Fruit fly (Drosophila melanogaster) whole organism, embryonic: ENCODE data around the gene Sidpn.
A peak's percentile ranks its signal among the peaks of the same experiment; 100 is the strongest.

Source experiments
- Ada2b ChIP-seq: fragments of 200-800 bp; sonication (Bioruptor generic); IDR thresholded peaks from 2 replicates; pipeline ENCODE4 v1.3.6; 2022; ENCODE audit warnings: missing biosample characterization, missing genetic modification characterization
- Atf-2 ChIP-seq: fragments of 200-800 bp; sonication (Bioruptor generic); optimal IDR thresholded peaks from 2 replicates; lab custom pipeline; 2016; ENCODE audit warnings: missing biosample characterization, missing genetic modification characterization
- CG10274 ChIP-seq: fragments of 200-800 bp; sonication (Bioruptor generic); optimal IDR thresholded peaks from 3 replicates; lab custom pipeline; 2017; ENCODE audit warnings: missing biosample characterization, mild to moderate bottlenecking, missing genetic modification characterization
- CG11696 ChIP-seq: fragments of 200-800 bp; sonication (Bioruptor generic); IDR thresholded peaks from 2 replicates; pipeline ENCODE4 v1.3.6; 2022; ENCODE audit warnings: missing biosample characterization, missing genetic modification characterization
- CG12104 ChIP-seq: fragments of 200-800 bp; sonication (Bioruptor generic); optimal IDR thresholded peaks from 3 replicates; lab custom pipeline; 2016; ENCODE audit warnings: missing biosample characterization, missing genetic modification characterization
- CG13123 ChIP-seq: fragments of 200-800 bp; sonication (Bioruptor generic); optimal IDR thresholded peaks from 2 replicates; lab custom pipeline; 2016; ENCODE audit warnings: missing biosample characterization, missing genetic modification characterization
- CG13424 ChIP-seq: fragments of 200-800 bp; sonication (Bioruptor generic); optimal IDR thresholded peaks from 2 replicates; lab custom pipeline; 2019; ENCODE audit warnings: missing biosample characterization, mild to moderate bottlenecking, missing genetic modification characterization, moderate library complexity
- CG14441 ChIP-seq: fragments of 200-800 bp; sonication (Bioruptor generic); IDR thresholded peaks from 2 replicates; pipeline ENCODE4 v1.3.6; 2022; ENCODE audit warnings: missing biosample characterization, missing genetic modification characterization
- CG15269 ChIP-seq: fragments of 200-800 bp; sonication (Bioruptor generic); optimal IDR thresholded peaks from 2 replicates; lab custom pipeline; 2018; ENCODE audit warnings: missing biosample characterization, mild to moderate bottlenecking, missing genetic modification characterization, moderate library complexity
- CG1529 ChIP-seq: fragments of 200-800 bp; sonication (Bioruptor generic); optimal IDR thresholded peaks from 3 replicates; lab custom pipeline; 2018; ENCODE audit warnings: missing biosample characterization, missing genetic modification characterization
- CG16813 ChIP-seq: fragments of 200-800 bp; sonication (Bioruptor generic); IDR thresholded peaks from 3 replicates; pipeline ENCODE4 v1.3.6; 2022; ENCODE audit warnings: missing biosample characterization, missing genetic modification characterization; ENCODE audit not compliant: partially characterized antibody
- CG16815 ChIP-seq: fragments of 200-800 bp; sonication (Bioruptor generic); optimal IDR thresholded peaks from 3 replicates; lab custom pipeline; 2017; ENCODE audit warnings: missing biosample characterization, mild to moderate bottlenecking, missing genetic modification characterization
- CG18599 ChIP-seq: fragments of 200-800 bp; sonication (Bioruptor generic); optimal IDR thresholded peaks from 3 replicates; lab custom pipeline; 2017; ENCODE audit warnings: missing biosample characterization, missing genetic modification characterization, mild to moderate bottlenecking, moderate library complexity, missing genetic modification reagents
- CG18619 ChIP-seq: fragments of 200-800 bp; sonication (Bioruptor generic); optimal IDR thresholded peaks from 3 replicates; lab custom pipeline; 2017; ENCODE audit warnings: missing biosample characterization, mild to moderate bottlenecking, missing genetic modification characterization
- CG3065 ChIP-seq: fragments of 200-800 bp; sonication (Bioruptor generic); optimal IDR thresholded peaks from 2 replicates; lab custom pipeline; 2016; ENCODE audit warnings: missing biosample characterization, missing genetic modification characterization
- CG31224 ChIP-seq: fragments of 200-800 bp; sonication (Bioruptor generic); IDR thresholded peaks from 2 replicates; pipeline ENCODE4 v1.3.6; 2022; ENCODE audit warnings: missing biosample characterization, missing genetic modification characterization
- CG32532 ChIP-seq: fragments of 200-800 bp; sonication (Bioruptor generic); IDR thresholded peaks from 2 replicates; pipeline ENCODE4 v1.3.6; 2022; ENCODE audit warnings: missing biosample characterization, missing genetic modification characterization
- CG3281 ChIP-seq: fragments of 200-800 bp; sonication (Bioruptor generic); optimal IDR thresholded peaks from 3 replicates; lab custom pipeline; 2017; ENCODE audit warnings: missing biosample characterization, mild to moderate bottlenecking, missing genetic modification characterization
- CG33213 ChIP-seq: fragments of 200-800 bp; sonication (Bioruptor generic); optimal IDR thresholded peaks from 3 replicates; lab custom pipeline; 2016; ENCODE audit warnings: missing biosample characterization, missing genetic modification characterization
- CG3407 ChIP-seq: fragments of 200-800 bp; sonication (Bioruptor generic); optimal IDR thresholded peaks from 2 replicates; lab custom pipeline; 2018; ENCODE audit warnings: missing biosample characterization, mild to moderate bottlenecking, missing genetic modification characterization
- CG34376 ChIP-seq: fragments of 200-800 bp; sonication (Bioruptor generic); optimal IDR thresholded peaks from 2 replicates; lab custom pipeline; 2018; ENCODE audit warnings: missing biosample characterization, mild to moderate bottlenecking, missing genetic modification characterization
- CG4404 ChIP-seq: fragments of 200-800 bp; sonication (Bioruptor generic); IDR thresholded peaks from 2 replicates; pipeline ENCODE4 v1.3.6; 2022; ENCODE audit warnings: missing biosample characterization, missing genetic modification characterization
- CG4707 ChIP-seq: fragments of 200-800 bp; sonication (Bioruptor generic); optimal IDR thresholded peaks from 2 replicates; lab custom pipeline; 2018; ENCODE audit warnings: missing biosample characterization, mild to moderate bottlenecking, missing genetic modification characterization, moderate library complexity
- CG9817 ChIP-seq: fragments of 200-800 bp; sonication (Bioruptor generic); optimal IDR thresholded peaks from 2 replicates; lab custom pipeline; 2018; ENCODE audit warnings: missing biosample characterization, mild to moderate bottlenecking, missing genetic modification characterization, moderate library complexity
- Dad ChIP-seq: fragments of 200-800 bp; sonication (Bioruptor generic); optimal IDR thresholded peaks from 3 replicates; lab custom pipeline; 2016; ENCODE audit warnings: missing biosample characterization, missing genetic modification characterization
- Dek ChIP-seq: fragments of 200-800 bp; sonication (Bioruptor generic); optimal IDR thresholded peaks from 3 replicates; lab custom pipeline; 2019; ENCODE audit warnings: missing biosample characterization, mild to moderate bottlenecking, missing genetic modification characterization, moderate library complexity
- Dref ChIP-seq: fragments of 200-800 bp; sonication (Bioruptor generic); IDR thresholded peaks from 2 replicates; pipeline ENCODE4 v1.3.6; 2022; ENCODE audit warnings: missing biosample characterization, missing genetic modification characterization
- Elba2 ChIP-seq: fragments of 200-800 bp; sonication (Bioruptor generic); optimal IDR thresholded peaks from 3 replicates; lab custom pipeline; 2016; ENCODE audit warnings: missing biosample characterization, missing genetic modification characterization
- Ets97D ChIP-seq: fragments of 200-800 bp; sonication (Bioruptor generic); optimal IDR thresholded peaks from 3 replicates; lab custom pipeline; 2016; ENCODE audit warnings: missing biosample characterization, missing genetic modification characterization
- Fer1 ChIP-seq: fragments of 200-800 bp; sonication (Bioruptor generic); optimal IDR thresholded peaks from 2 replicates; lab custom pipeline; 2017; ENCODE audit warnings: missing biosample characterization, mild to moderate bottlenecking, missing genetic modification characterization
- Hsf ChIP-seq: fragments of 200-800 bp; sonication (Bioruptor generic); optimal IDR thresholded peaks from 3 replicates; lab custom pipeline; 2016; ENCODE audit warnings: missing biosample characterization, missing genetic modification characterization
- MBD-R2 ChIP-seq: fragments of 200-800 bp; sonication (Bioruptor generic); IDR thresholded peaks from 2 replicates; pipeline ENCODE4 v1.3.6; 2022; ENCODE audit warnings: missing biosample characterization, missing genetic modification characterization
- MESR4 ChIP-seq: fragments of 200-800 bp; sonication (Bioruptor generic); optimal IDR thresholded peaks from 2 replicates; lab custom pipeline; 2018; ENCODE audit warnings: missing biosample characterization, mild to moderate bottlenecking, missing genetic modification characterization, moderate library complexity
- Six4 ChIP-seq: fragments of 200-800 bp; sonication (Bioruptor generic); optimal IDR thresholded peaks from 2 replicates; lab custom pipeline; 2016; ENCODE audit warnings: missing biosample characterization, missing genetic modification characterization
- bowl ChIP-seq: fragments of 200-800 bp; sonication (Bioruptor generic); IDR thresholded peaks from 2 replicates; pipeline ENCODE4 v1.3.6; 2022; ENCODE audit warnings: missing biosample characterization, missing genetic modification characterization
- btn ChIP-seq: fragments of 200-800 bp; sonication (Bioruptor generic); optimal IDR thresholded peaks from 2 replicates; lab custom pipeline; 2016; ENCODE audit warnings: missing biosample characterization, missing genetic modification characterization
- dan ChIP-seq: fragments of 200-800 bp; sonication (Bioruptor generic); IDR thresholded peaks from 2 replicates; pipeline ENCODE4 v1.3.6; 2022; ENCODE audit warnings: missing biosample characterization, missing genetic modification characterization
- danr ChIP-seq: fragments of 200-800 bp; sonication (Bioruptor generic); IDR thresholded peaks from 2 replicates; pipeline ENCODE4 v1.3.6; 2022; ENCODE audit warnings: missing biosample characterization, missing genetic modification characterization
- dimm ChIP-seq: fragments of 200-800 bp; sonication (Bioruptor generic); IDR thresholded peaks from 2 replicates; pipeline ENCODE4 v1.3.6; 2022; ENCODE audit warnings: missing biosample characterization, missing genetic modification characterization
- dmrt11E ChIP-seq: fragments of 200-800 bp; sonication (Bioruptor generic); optimal IDR thresholded peaks from 3 replicates; lab custom pipeline; 2018; ENCODE audit warnings: missing biosample characterization, mild to moderate bottlenecking, missing genetic modification characterization, moderate library complexity
- ems ChIP-seq: fragments of 200-800 bp; sonication (Bioruptor generic); optimal IDR thresholded peaks from 3 replicates; lab custom pipeline; 2016; ENCODE audit warnings: missing biosample characterization, missing genetic modification characterization
- en ChIP-seq: fragments of 200-800 bp; sonication (Bioruptor generic); optimal IDR thresholded peaks from 2 replicates; lab custom pipeline; 2016; ENCODE audit warnings: missing biosample characterization, missing genetic modification characterization
- ewg ChIP-seq: fragments of 200-800 bp; sonication (Bioruptor generic); optimal IDR thresholded peaks from 3 replicates; lab custom pipeline; 2017; ENCODE audit warnings: mild to moderate bottlenecking, missing biosample characterization, missing genetic modification reagents, missing genetic modification characterization
- gsb ChIP-seq: fragments of 200-800 bp; sonication (Bioruptor generic); IDR thresholded peaks from 2 replicates; pipeline ENCODE4 v1.3.6; 2022; ENCODE audit warnings: missing biosample characterization, missing genetic modification characterization
- h ChIP-seq: fragments of >200 bp; optimal IDR thresholded peaks from 2 replicates; lab custom pipeline; 2017
- hth ChIP-seq: fragments of >200 bp; optimal IDR thresholded peaks from 2 replicates; lab custom pipeline; 2017; ENCODE audit warnings: inconsistent platforms
- jigr1 ChIP-seq: fragments of 200-800 bp; sonication (Bioruptor generic); IDR thresholded peaks from 3 replicates; pipeline ENCODE4 v1.3.6; 2022; ENCODE audit warnings: missing biosample characterization, missing genetic modification characterization
- klu ChIP-seq: fragments of 200-800 bp; sonication (Bioruptor generic); IDR thresholded peaks from 2 replicates; pipeline ENCODE4 v1.3.6; 2022; ENCODE audit warnings: missing biosample characterization, missing genetic modification characterization
- pho ChIP-seq: fragments of 200-800 bp; sonication (Bioruptor generic); optimal IDR thresholded peaks from 2 replicates; lab custom pipeline; 2016; ENCODE audit warnings: missing biosample characterization, missing genetic modification characterization
- pita ChIP-seq: fragments of 200-800 bp; sonication (Bioruptor generic); optimal IDR thresholded peaks from 2 replicates; lab custom pipeline; 2017; ENCODE audit warnings: missing biosample characterization, mild to moderate bottlenecking, missing genetic modification characterization
- repo ChIP-seq: fragments of 200-800 bp; sonication (Bioruptor generic); optimal IDR thresholded peaks from 2 replicates; lab custom pipeline; 2016; ENCODE audit warnings: missing biosample characterization, missing genetic modification characterization

The Sidpn gene

DNA sequence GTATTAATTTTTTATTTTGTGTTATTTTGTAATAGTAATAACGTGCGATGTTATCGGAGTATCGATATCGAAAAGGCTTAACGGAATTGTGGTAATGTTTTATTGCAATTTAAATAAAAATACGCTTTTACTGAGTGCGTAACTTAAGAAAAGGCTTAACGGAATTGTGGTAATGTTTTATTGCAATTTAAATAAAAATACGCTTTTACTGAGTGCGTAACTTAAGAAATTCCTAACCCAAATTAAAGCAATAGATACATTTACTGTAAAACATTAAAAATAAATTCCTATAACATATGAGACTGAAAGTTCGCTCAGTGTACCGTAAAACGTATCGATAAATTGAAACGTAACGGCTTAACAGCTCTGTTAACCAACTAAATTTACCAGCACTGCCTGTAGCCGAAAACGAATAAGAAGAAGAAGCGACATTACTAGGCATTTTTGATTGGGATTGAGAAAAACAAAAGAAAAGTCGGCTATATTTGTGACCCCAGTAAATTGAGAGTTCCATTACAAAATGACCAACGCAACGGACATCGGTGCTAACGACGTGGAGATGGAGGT lies 24.1 kb downstream of the Sidpn start, which contains the start of gene Rpn3 (continued):
- TF ChIP-seq jigr1 (GFP tag; lab: Robert Waterston, UW) (peak; percentile 51; the same call in 1 of the 3 replicates), Atf-2 (GFP tag; lab: Kevin White, UChicago) (peak; percentile 79), CG32532 (GFP tag; lab: Robert Waterston, UW) (peak; percentile 88), gsb (GFP tag; lab: Robert Waterston, UW) (peak; percentile 55; the same call in 1 of the 2 replicates), CG4404 (GFP tag; lab: Robert Waterston, UW) (peak; percentile 60), en (GFP tag; lab: Kevin White, UChicago) (peak; percentile 56), Dref (peak; percentile 63), pita (no peak), danr (GFP tag; lab: Robert Waterston, UW) (peak; percentile 63), klu (GFP tag; lab: Robert Waterston, UW) (peak; percentile 68; the same call in 1 of the 2 replicates), btn (peak; percentile 29), Dek (tag; lab: Kevin White, UChicago) (peak; percentile 75), CG33213 (peak; percentile 61), ewg (GFP tag; lab: Kevin White, UChicago) (peak; percentile 59), CG16815 (GFP tag; lab: Kevin White, UChicago) (peak; percentile 68), repo (GFP tag; lab: Kevin White, UChicago) (peak; percentile 73), Ada2b (GFP tag; lab: Robert Waterston, UW) (peak; percentile 89), dan (GFP tag; lab: Robert Waterston, UW) (no peak), Six4 (GFP tag; lab: Kevin White, UChicago) (peak; percentile 86), CG14441 (GFP tag; lab: Robert Waterston, UW) (peak; percentile 86), pho (GFP tag; lab: Kevin White, UChicago) (peak; percentile 82), CG16813 (GFP tag; lab: Robert Waterston, UW) (peak; percentile 64; the same call in 2 of the 3 replicates), CG18599 (GFP tag; lab: Kevin White, UChicago) (peak; percentile 81), CG31224 (peak; percentile 78), bowl (GFP tag; lab: Robert Waterston, UW) (no peak), Dad (GFP tag; lab: Kevin White, UChicago) (peak; percentile 79), h (lab: Kevin White, UChicago) (no peak), Fer1 (peak; percentile 75), ems (GFP tag; lab: Kevin White, UChicago) (peak; percentile 80), CG13123 (peak; percentile 68), CG11696 (GFP tag; lab: Robert Waterston, UW) (peak; percentile 74), MESR4 (GFP tag; lab: Kevin White, UChicago) (peak; percentile 65), CG3407 (GFP tag; lab: Kevin White, UChicago) (peak; percentile 69), CG15269 (tag; lab: Kevin White, UChicago) (peak; percentile 78), Hsf (GFP tag; lab: Kevin White, UChicago) (peak; percentile 92), hth (lab: Kevin White, UChicago) (no peak), CG13424 (tag; lab: Kevin White, UChicago) (peak; percentile 82), CG18619 (peak; percentile 61), CG4707 (GFP tag; lab: Kevin White, UChicago) (no peak), CG9817 (tag; lab: Kevin White, UChicago) (peak; percentile 67), Elba2 (GFP tag; lab: Kevin White, UChicago) (no peak), dimm (GFP tag; lab: Robert Waterston, UW) (peak; percentile 49; the same call in 1 of the 2 replicates), Ets97D (peak; percentile 77), dmrt11E (peak; percentile 82), CG1529 (GFP tag; lab: Kevin White, UChicago) (peak; percentile 37), CG3281 (GFP tag; lab: Kevin White, UChicago) (peak; percentile 80), MBD-R2 (GFP tag; lab: Robert Waterston, UW) (peak; percentile 73), CG10274 (GFP tag; lab: Kevin White, UChicago) (peak; percentile 7), CG34376 (peak; percentile 9), CG3065 (peak; percentile 22), CG12104 (peak; percentile 70)
